Worm (Caenorhabditis elegans) whole organism, L4/young adult: ENCODE measurements around the gene F35F10.1.

Experiments used
- W03F9.2 ChIP-seq: fragments of 150-350 bp; optimal IDR thresholded peaks from 2 replicates; lab custom pipeline; 2014; ENCODE audit warnings: missing biosample characterization, missing genetic modification characterization
- dao-5 ChIP-seq: sonication (generic microtip); optimal IDR thresholded peaks from 2 replicates; lab custom pipeline; 2016; ENCODE audit warnings: missing genotype, missing genetic modification characterization, moderate library complexity, missing compliant biosample characterization
- him-1 ChIP-seq: sonication (generic microtip); optimal IDR thresholded peaks from 2 replicates; lab custom pipeline; 2016; ENCODE audit warnings: missing genotype, missing genetic modification reagents, missing genetic modification characterization, missing compliant biosample characterization

F35F10.1 gene

DNA sequence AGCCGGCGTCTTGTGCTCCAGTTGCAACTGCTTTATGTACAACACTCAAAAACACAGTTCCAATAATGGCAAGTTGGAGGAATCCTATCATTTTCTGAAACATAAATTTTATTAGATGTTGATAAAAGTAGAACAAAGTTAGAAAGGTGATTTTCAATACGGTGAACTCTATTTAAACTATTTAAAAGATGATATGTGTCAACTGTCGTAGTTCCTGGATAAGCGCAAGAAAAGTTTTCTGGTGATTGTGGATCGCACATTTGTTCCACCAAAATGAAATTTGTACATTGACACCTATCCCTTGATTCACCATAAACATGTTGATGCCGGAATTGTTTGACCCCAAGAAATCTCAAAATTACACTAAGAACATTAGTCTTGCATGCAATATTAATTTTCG is 15.9 kb downstream of the F35F10.1 start, which contains the start of gene C17B7.9:
TSS of gene C17B7.9 (minus strand) at position 101 of the 400 bp plus-strand sequence.
- no peak for TF ChIP-seq W03F9.2 (tag; lab: Kevin White, UChicago)
- no peak for TF ChIP-seq dao-5 (tag; lab: Kevin White, UChicago)
- TF ChIP-seq him-1 (tag; lab: Kevin White, UChicago): no peak

DNA sequence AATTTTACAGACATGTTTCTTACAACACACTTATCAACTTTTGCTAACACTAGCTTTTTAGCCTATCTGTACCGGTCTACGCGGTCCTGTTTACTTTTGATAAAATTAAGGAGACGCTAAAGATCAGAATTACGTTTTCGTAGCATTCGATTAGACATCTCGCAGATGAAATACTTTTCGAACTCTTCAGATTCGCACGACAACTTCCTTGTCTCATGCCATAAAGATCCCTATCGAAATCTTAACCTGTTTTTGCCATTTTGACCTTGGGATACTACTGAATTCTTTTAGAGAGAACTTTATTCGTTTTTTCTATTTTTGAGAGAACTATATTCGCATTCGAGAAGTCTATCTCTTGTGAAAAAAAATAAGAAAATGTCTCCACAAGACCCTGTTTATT is 17.2 kb downstream of the F35F10.1 start, which contains the start of gene C17B7.5:
TSS of gene C17B7.5 (plus strand) at position 301 of the 400 bp plus-strand sequence.
- TF ChIP-seq dao-5 (tag; lab: Kevin White, UChicago) (no peak), W03F9.2 (tag; lab: Kevin White, UChicago) (no peak), him-1 (tag; lab: Kevin White, UChicago) (no peak)

DNA sequence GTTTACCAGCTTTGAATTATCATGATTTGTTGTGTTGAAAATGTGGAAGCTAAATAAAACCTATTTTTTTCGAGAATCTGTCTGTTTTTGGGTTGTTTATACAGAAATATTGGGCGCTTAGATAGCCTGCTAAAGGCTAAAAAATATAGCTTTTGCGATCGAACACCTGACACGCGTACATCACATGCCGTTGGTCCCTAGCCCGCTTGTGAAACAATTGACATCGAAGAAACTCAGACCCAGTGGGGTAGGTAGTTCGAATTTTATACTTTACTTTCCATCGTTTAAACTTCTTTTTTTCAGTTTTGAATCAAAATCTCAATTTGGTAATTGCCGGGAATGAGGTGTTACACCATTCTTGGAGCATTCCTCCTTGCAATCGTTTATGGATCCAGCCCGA is 22.9 kb downstream of the F35F10.1 start, which contains the start of gene C17B7.4:
TSS of gene C17B7.4 (plus strand) at position 301 of the 400 bp plus-strand sequence.
- TF ChIP-seq him-1 (tag; lab: Kevin White, UChicago) (no peak), dao-5 (tag; lab: Kevin White, UChicago) (no peak), W03F9.2 (tag; lab: Kevin White, UChicago) (no peak)

DNA sequence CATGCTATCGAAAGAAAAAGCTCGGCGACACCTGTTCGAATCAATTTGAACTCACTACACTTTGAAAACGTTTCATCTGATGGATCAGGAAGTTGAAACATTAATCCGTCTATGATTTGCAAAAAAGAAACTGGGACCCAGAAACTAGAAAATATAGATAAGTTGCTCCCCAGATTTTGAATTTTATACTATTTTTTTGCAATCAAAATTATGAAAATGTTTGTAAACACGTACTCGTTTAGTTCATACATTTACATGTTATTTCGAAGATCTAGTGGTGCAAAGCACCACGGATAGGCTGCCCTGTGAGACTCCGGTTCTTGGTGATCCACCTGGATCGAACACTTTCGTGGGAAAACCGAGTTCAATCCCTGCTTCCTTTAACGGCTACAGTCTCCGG is 25.8 kb downstream of the F35F10.1 start, which contains the start of gene C17B7.10:
TSS of gene C17B7.10 (minus strand) at position 101 of the 400 bp plus-strand sequence.
- no peak for TF ChIP-seq him-1 (tag; lab: Kevin White, UChicago)
- TF ChIP-seq W03F9.2 (tag; lab: Kevin White, UChicago): no peak
- no peak for TF ChIP-seq dao-5 (tag; lab: Kevin White, UChicago)

DNA sequence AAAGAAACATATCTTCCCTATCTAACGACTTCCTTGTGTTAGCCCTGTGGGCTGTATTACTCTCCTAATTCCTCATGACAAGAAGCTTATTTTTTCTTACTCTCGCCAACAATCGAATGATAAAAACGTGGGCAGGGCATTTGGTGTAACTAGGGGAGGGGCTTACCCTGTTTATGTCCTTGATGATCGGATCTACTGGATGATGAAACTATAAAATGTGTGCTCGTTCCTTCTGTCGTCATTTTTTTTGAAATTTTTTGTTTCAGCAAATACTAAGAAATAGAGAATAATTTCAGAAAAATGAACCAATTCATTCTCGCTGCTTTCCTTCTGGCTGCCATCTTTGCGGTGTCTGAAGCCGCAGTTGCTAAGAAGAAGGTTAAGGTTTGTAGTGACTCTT is 26.4 kb downstream of the F35F10.1 start, which contains the start of gene C17B7.3:
TSS of gene C17B7.3 (plus strand) at position 301 of the 400 bp plus-strand sequence.
- TF ChIP-seq dao-5 (tag; lab: Kevin White, UChicago): no peak
- no peak for TF ChIP-seq him-1 (tag; lab: Kevin White, UChicago)
- no peak for TF ChIP-seq W03F9.2 (tag; lab: Kevin White, UChicago)

DNA sequence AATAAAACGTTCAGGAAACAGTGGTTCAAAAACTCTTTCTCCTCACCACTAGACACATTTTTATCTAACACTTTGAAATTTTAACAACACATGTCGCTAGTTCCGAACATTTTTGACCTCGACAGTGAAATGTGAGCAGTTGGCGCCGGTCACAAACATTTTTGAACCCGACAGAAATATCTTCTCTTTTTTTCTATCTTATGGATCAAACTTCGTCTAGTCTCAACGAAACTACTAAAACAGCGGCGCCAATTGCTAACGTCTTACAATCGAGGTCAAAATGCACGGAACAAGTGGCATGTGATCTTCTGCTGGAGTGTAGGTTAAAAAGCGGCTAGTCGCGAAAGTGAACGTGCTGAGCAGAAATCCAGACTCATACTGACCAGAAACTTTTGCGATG is 27.9 kb downstream of the F35F10.1 start:
- no peak for TF ChIP-seq him-1 (tag; lab: Kevin White, UChicago)
- TF ChIP-seq dao-5 (tag; lab: Kevin White, UChicago): no peak
- TF ChIP-seq W03F9.2 (tag; lab: Kevin White, UChicago): no peak

DNA sequence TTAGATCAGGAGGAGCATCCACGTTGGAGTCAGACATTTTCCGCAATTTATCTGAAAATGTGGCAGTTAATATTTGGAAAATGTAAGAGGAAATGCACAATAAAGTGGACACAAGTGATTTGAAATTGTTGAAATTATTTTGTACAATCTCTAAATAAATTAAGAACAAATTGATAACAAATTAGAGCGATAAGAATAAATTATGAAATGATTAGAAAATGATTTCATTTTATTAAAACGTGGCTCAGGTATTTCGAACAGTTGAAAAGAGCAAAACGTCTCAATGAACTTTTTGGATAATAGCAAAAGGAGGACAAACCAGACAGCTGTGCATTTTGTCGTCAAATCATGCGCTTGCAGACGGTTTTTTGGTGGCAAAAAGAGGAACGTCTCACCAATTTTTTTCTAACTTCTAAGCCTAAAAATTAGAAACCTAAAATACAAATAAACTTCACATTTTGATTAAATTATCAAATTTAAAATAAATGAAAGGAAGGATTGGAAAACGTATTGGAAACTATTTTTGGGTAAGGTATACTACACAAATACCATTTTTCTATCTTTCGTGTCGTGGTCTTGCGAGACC is 30.4 kb downstream of the F35F10.1 start, which contains the start of gene fbxa-65:
TSS of gene fbxa-65 (minus strand) at position 51 of the 586 bp plus-strand sequence.
- TF ChIP-seq him-1 (tag; lab: Kevin White, UChicago) (no peak), W03F9.2 (tag; lab: Kevin White, UChicago) (no peak), dao-5 (tag; lab: Kevin White, UChicago) (no peak)

DNA sequence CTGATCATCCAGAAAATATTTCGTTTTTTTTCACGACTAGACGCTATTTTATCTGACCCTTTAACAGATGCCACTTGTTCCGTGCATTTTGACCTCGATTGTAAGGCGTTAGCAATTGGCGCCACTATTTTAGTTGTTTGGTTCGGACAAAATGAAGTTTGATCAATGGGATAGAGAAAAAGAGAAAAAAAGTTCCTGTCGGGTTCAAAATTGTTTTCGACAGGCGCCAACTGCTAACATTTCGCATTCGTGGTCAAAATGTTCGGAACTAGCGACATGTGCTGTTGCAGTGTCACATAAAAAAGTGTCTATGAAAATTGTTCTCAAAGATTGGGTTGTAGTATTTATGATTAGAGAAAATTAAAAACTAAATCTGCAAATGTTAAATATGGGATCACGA is 31.4 kb downstream of the F35F10.1 start:
- no peak for TF ChIP-seq W03F9.2 (tag; lab: Kevin White, UChicago)
- TF ChIP-seq dao-5 (tag; lab: Kevin White, UChicago): no peak
- no peak for TF ChIP-seq him-1 (tag; lab: Kevin White, UChicago)

DNA sequence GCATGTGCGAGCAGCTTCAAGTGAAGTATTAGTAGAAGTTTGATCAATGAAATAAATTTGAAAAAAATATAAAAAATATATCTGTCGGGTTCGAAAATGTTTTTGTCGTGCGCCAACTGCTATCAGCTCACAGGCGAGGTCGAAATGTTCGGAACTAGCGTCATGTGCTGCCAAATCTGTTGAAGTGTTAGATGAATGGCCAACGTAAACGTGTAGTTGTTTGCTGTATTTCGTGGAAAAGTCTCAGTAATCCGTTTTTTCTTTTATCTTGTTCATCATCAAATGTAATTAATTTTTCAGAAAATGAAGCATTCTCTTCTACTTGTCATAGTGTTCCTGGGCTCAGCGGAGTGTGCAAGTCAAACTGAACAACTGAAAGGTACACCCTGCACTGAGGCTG is 33.8 kb downstream of the F35F10.1 start, which contains the start of gene C17B7.15:
TSS of gene C17B7.15 (plus strand) at position 301 of the 400 bp plus-strand sequence.
- TF ChIP-seq W03F9.2 (tag; lab: Kevin White, UChicago) (no peak), dao-5 (tag; lab: Kevin White, UChicago) (no peak), him-1 (tag; lab: Kevin White, UChicago) (no peak)

DNA sequence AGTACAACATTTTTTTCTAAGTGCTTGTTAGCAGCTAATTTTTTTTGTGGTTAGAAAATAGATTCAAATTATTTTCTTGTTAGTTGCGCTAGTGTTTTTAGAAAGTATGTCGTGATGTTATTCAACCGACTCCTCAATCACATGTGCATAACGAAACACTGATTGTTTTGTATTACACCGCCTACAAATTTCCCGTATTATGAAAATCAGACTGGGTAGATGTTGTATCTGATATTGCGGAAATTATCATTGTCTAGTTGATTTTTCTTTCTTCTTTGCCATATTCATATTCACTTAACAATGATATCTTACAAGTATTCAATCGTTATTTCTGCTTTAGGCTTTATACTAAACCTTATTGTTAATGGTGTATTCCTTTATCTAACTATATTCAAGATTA is 35.2 kb downstream of the F35F10.1 start, which contains the start of gene str-63:
TSS of gene str-63 (plus strand) at position 301 of the 400 bp plus-strand sequence.
- no peak for TF ChIP-seq W03F9.2 (tag; lab: Kevin White, UChicago)
- TF ChIP-seq dao-5 (tag; lab: Kevin White, UChicago): no peak
- no peak for TF ChIP-seq him-1 (tag; lab: Kevin White, UChicago)

DNA sequence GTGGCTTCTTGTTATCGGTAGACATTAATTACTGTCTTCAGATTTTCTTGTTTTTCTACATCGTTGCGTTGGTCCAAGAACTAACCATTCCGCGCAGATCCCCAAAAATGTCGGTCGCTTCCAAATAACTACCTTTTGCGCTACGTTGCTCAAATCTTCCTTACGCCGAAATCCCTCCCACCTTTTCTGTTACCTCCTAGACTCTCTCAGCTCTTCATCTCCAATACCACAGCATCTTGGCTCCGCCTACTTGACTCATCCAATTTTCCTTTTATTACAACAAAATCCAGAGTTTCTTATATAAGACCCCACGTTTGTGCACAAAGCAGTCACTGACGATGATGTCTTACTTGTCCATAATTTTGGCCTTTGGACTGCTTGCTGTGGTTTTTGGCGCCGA is 36.8 kb downstream of the F35F10.1 start, which contains the start of gene C17B7.12:
TSS of gene C17B7.12 (plus strand) at position 301 of the 400 bp plus-strand sequence.
- TF ChIP-seq him-1 (tag; lab: Kevin White, UChicago) (no peak), W03F9.2 (tag; lab: Kevin White, UChicago) (no peak), dao-5 (tag; lab: Kevin White, UChicago) (no peak)

DNA sequence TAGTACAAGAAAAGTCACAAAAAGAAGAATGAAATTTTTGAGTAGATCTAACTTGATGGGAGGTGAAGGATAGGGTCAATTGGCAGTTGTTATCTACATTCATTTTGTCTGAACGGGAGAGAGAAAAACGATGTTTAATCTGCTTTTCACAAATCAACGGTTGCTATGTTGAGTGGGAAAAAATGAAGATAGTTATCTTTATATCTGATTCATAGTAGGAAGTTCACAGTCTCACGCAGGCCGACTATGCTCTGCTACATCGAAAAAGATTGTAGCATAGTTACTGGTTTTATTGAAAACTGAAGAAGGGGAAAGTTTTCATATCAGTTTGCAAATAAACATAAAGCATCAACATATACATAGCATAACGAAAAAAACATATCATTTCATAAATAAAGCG is 39.4 kb downstream of the F35F10.1 start:
- no peak for TF ChIP-seq him-1 (tag; lab: Kevin White, UChicago)
- no peak for TF ChIP-seq dao-5 (tag; lab: Kevin White, UChicago)
- TF ChIP-seq W03F9.2 (tag; lab: Kevin White, UChicago): no peak

DNA sequence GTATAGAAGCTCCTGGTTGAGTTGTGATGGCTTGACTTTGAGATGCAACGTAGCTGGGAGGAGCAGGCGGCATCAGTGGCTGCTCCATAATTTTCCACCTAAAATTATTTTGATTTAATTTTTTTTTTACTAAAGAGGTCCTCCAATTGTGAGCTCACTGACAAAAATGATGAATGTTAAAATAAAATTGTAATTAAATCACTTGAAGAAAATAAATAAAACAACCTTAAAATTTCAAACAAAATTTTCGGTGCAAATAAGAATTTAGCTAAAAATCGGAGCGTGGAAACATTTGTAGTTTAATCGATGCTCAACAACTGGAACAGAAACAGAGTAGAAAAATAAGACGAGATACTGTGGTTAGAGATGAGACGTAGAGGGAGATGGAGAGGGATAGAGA is 41.0 kb downstream of the F35F10.1 start, which contains the start of gene scrm-3:
TSS of gene scrm-3 (minus strand) at position 101 of the 400 bp plus-strand sequence.
- no peak for TF ChIP-seq W03F9.2 (tag; lab: Kevin White, UChicago)
- no peak for TF ChIP-seq dao-5 (tag; lab: Kevin White, UChicago)
- TF ChIP-seq him-1 (tag; lab: Kevin White, UChicago): no peak
